Fruit fly (Drosophila melanogaster) whole organism, wandering third instar larva: ENCODE data around the gene ng1.

Source experiments
- CG32264 ChIP-seq: fragments of 200-800 bp; sonication (Bioruptor generic); optimal IDR thresholded peaks from 2 replicates; lab custom pipeline; 2016; ENCODE audit warnings: missing biosample characterization, missing genetic modification characterization
- Dfd ChIP-seq: fragments of >200 bp; optimal IDR thresholded peaks from 2 replicates; lab custom pipeline; 2017; ENCODE audit warnings: missing biosample characterization, missing genetic modification characterization
- Dif ChIP-seq: fragments of 200-275, 200-300 bp; sonication (Bioruptor generic); optimal IDR thresholded peaks from 2 replicates; lab custom pipeline; 2018; ENCODE audit warnings: missing biosample characterization, missing genetic modification characterization; ENCODE audit not compliant: partially characterized antibody
- GATAd ChIP-seq: sonication (Bioruptor generic); optimal IDR thresholded peaks from 2 replicates; lab custom pipeline; 2016; ENCODE audit warnings: missing biosample characterization, missing genetic modification characterization
- HLH106 ChIP-seq: fragments of 200-800 bp; optimal IDR thresholded peaks from 3 replicates; lab custom pipeline; 2019; ENCODE audit warnings: missing biosample characterization, mild to moderate bottlenecking, missing genetic modification characterization, moderate library complexity
- Hnf4 ChIP-seq: fragments of 200-800 bp; sonication (Bioruptor generic); optimal IDR thresholded peaks from 2 replicates; lab custom pipeline; 2016; ENCODE audit warnings: missing biosample characterization, mild to moderate bottlenecking, missing genetic modification characterization
- Hr83 ChIP-seq: fragments of 200-300 bp; sonication (Bioruptor generic); optimal IDR thresholded peaks from 2 replicates; lab custom pipeline; 2016; ENCODE audit warnings: missing biosample characterization, mild to moderate bottlenecking, missing genetic modification characterization, moderate library complexity; ENCODE audit not compliant: poor library complexity, severe bottlenecking
- Jra ChIP-seq: sonication (Bioruptor generic); optimal IDR thresholded peaks from 2 replicates; lab custom pipeline; 2016; ENCODE audit warnings: missing biosample characterization, missing genetic modification characterization
- Mio ChIP-seq: sonication (Bioruptor generic); optimal IDR thresholded peaks from 2 replicates; lab custom pipeline; 2016; ENCODE audit warnings: missing biosample characterization, missing genetic modification characterization
- Myc ChIP-seq: fragments of >200 bp; optimal IDR thresholded peaks from 2 replicates; lab custom pipeline; 2017
- N ChIP-seq: fragments of >200 bp; optimal IDR thresholded peaks from 2 replicates; lab custom pipeline; 2018; ENCODE audit warnings: missing biosample characterization, missing external identifiers, missing genetic modification characterization
- OdsH ChIP-seq: fragments of 200-800 bp; sonication (Bioruptor generic); optimal IDR thresholded peaks from 2 replicates; lab custom pipeline; 2016; ENCODE audit warnings: missing biosample characterization, mild to moderate bottlenecking, missing genetic modification characterization
- Sp1 ChIP-seq: fragments of 200-800 bp; sonication (Bioruptor generic); optimal IDR thresholded peaks from 3 replicates; lab custom pipeline; 2019; ENCODE audit warnings: missing biosample characterization, mild to moderate bottlenecking, missing genetic modification characterization, moderate library complexity
- br ChIP-seq: fragments of 200-800 bp; sonication (Bioruptor generic); optimal IDR thresholded peaks from 2 replicates; lab custom pipeline; 2016; ENCODE audit warnings: missing biosample characterization, missing genetic modification characterization
- dl ChIP-seq, 2 experiments: fragments of 175-275, 200-275 bp in 1 of 2; fragments of 200-275 bp in 1 of 2; sonication (Bioruptor generic); optimal IDR thresholded peaks; lab custom pipeline; 2018; ENCODE audit warnings: mild to moderate bottlenecking in 2 of 2, missing biosample characterization in 2 of 2, missing genetic modification characterization in 2 of 2, moderate library complexity in 2 of 2; ENCODE audit not compliant: partially characterized antibody in 2 of 2, insufficient read depth in 1 of 2
- dsf ChIP-seq: sonication (Bioruptor generic); optimal IDR thresholded peaks from 2 replicates; lab custom pipeline; 2016; ENCODE audit warnings: missing biosample characterization, missing genetic modification characterization, borderline replicate concordance
- foxo ChIP-seq, 2 experiments: fragments of 200-800 bp; sonication (Bioruptor generic); optimal IDR thresholded peaks; 2 replicates in 1 of 2; 3 replicates in 1 of 2; lab custom pipeline; 2016 to 2017; ENCODE audit warnings: missing biosample characterization in 2 of 2, missing genetic modification characterization in 2 of 2
- fru ChIP-seq: fragments of 200-800 bp; sonication (Bioruptor generic); optimal IDR thresholded peaks from 3 replicates; lab custom pipeline; 2016; ENCODE audit warnings: missing biosample characterization, mild to moderate bottlenecking, missing genetic modification characterization
- h ChIP-seq: fragments of 200-800 bp; sonication (Bioruptor generic); optimal IDR thresholded peaks from 3 replicates; lab custom pipeline; 2016; ENCODE audit warnings: missing biosample characterization, mild to moderate bottlenecking, missing genetic modification characterization
- jim ChIP-seq: fragments of 175-275, 200-325 bp; sonication (Bioruptor generic); optimal IDR thresholded peaks from 2 replicates; lab custom pipeline; 2016; ENCODE audit warnings: missing biosample characterization, mild to moderate bottlenecking, missing genetic modification characterization
- pan ChIP-seq: fragments of >200 bp; optimal IDR thresholded peaks from 2 replicates; lab custom pipeline; 2017
- psq ChIP-seq: fragments of 200-800 bp; sonication (Bioruptor generic); optimal IDR thresholded peaks from 3 replicates; lab custom pipeline; 2017; ENCODE audit warnings: missing biosample characterization, mild to moderate bottlenecking, missing genetic modification characterization, moderate library complexity
- rgr ChIP-seq: fragments of 200-800 bp; sonication (Bioruptor generic); optimal IDR thresholded peaks from 3 replicates; lab custom pipeline; 2016; ENCODE audit warnings: missing biosample characterization, mild to moderate bottlenecking, missing genetic modification characterization
- sage ChIP-seq: fragments of 200-800 bp; sonication (Bioruptor generic); optimal IDR thresholded peaks from 2 replicates; lab custom pipeline; 2016; ENCODE audit warnings: missing biosample characterization, mild to moderate bottlenecking, missing genetic modification characterization
- sv ChIP-seq: fragments of 200-800 bp; sonication (Bioruptor generic); optimal IDR thresholded peaks from 3 replicates; lab custom pipeline; 2016; ENCODE audit warnings: missing biosample characterization, missing genetic modification characterization
- tai ChIP-seq: sonication (Bioruptor generic); optimal IDR thresholded peaks from 2 replicates; lab custom pipeline; 2016; ENCODE audit warnings: missing biosample characterization, missing genetic modification characterization
- woc ChIP-seq: sonication (Bioruptor generic); optimal IDR thresholded peaks from 2 replicates; lab custom pipeline; 2016; ENCODE audit warnings: missing biosample characterization, mild to moderate bottlenecking, missing genetic modification characterization

Gene ng1

DNA sequence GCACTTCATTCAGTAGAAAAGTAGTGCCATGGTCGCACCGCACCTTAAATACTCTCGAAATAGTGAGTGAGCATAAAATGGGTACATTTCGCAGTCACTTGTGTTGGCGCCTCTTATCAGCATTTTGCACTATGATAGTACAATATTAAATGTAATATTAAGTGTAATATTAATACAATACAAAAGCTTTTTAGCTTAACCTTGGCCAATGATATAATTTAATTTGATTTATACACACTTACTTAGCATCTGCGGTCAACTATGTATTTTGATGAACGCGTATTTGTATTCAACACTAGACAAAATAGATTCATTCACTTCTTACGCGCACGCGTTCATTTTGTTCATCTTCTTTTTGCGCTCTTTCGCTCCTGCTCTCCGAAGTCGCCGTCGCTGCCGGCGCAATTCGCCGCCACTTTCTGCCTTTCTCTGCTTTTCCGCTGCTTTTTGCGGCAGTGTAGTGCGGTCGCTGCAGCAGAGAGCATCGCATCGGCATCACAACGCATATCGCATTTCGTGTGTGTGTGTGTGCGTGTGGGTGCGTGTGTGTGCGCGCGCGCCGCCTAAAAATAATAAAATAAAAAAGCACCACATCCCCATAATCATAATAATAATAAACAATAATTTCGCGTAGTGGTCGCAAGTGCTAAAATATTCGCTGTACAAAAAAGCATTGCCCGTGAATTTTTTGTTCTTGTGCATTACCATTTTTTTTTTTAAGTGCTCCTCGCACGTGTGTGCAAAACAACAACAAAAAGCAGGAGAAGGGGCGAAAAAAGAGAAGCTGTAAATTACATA, 46.9 kb downstream of the ng1 start:
- TF ChIP-seq Sp1 (GFP tag; lab: Kevin White, UChicago) (peak; percentile 7), jim (no peak), OdsH (peak; percentile 5), foxo (GFP tag; optimal IDR thresholded peaks at IDR 0.05; lab: Kevin White, UChicago) (no peak), Hnf4 (GFP tag; lab: Kevin White, UChicago) (no peak), psq (GFP tag; lab: Kevin White, UChicago) (peak; percentile 43), Myc (lab: Kevin White, UChicago) (no peak), Hr83 (GFP tag; lab: Kevin White, UChicago) (no peak), br (GFP tag; lab: Kevin White, UChicago) (peak; percentile 10), h (GFP tag; lab: Kevin White, UChicago) (peak; percentile 41), Dfd (GFP tag; lab: Kevin White, UChicago) (peak; percentile 97), Jra (GFP tag; lab: Kevin White, UChicago) (no peak), sv (GFP tag; lab: Kevin White, UChicago) (no peak), rgr (GFP tag; lab: Kevin White, UChicago) (peak; percentile 23), Dif (GFP tag; lab: Kevin White, UChicago) (no peak), pan (lab: Kevin White, UChicago) (peak; percentile 68), CG32264 (no peak), N (GFP tag; lab: Kevin White, UChicago) (peak; percentile 44), HLH106 (tag; lab: Kevin White, UChicago) (no peak), woc (GFP tag; lab: Kevin White, UChicago) (no peak), fru (GFP tag; lab: Kevin White, UChicago) (peak; percentile 52)
- TF ChIP-seq, all 38 proteins: peak for 10

- TF ChIP-seq Dfd (GFP tag; lab: Kevin White, UChicago): no peak
- no peak for TF ChIP-seq Mio
- TF ChIP-seq Sp1 (GFP tag; lab: Kevin White, UChicago): no peak
- TF ChIP-seq CG32264: no peak
- no peak for TF ChIP-seq dsf
- no peak for TF ChIP-seq dl (GFP tag; optimal IDR thresholded peaks at IDR 0.05; lab: Kevin White, UChicago; ENCODE audit: insufficient read depth in 1 of 2, partially characterized antibody in 2 of 2)
- no peak for TF ChIP-seq tai
- no peak for TF ChIP-seq GATAd (GFP tag; lab: Kevin White, UChicago)
- no peak for TF ChIP-seq sage (GFP tag; lab: Kevin White, UChicago)
- TF ChIP-seq Hr83 (GFP tag; lab: Kevin White, UChicago): no peak
These were observed 49.0 kb downstream of the ng1 start for dm6 chrX:3291071-3291660.
